Worm (Caenorhabditis elegans) whole organism, late embryonic: Measurements from ENCODE around the gene F52E1.2.

Experiments
- C08G9.2 ChIP-seq: sonication (generic microtip); optimal IDR thresholded peaks from 2 replicates; lab custom pipeline; 2016; ENCODE audit warnings: mild to moderate bottlenecking, missing genetic modification characterization, moderate library complexity, missing compliant biosample characterization
- F13H6.1 ChIP-seq: sonication (generic microtip); optimal IDR thresholded peaks from 2 replicates; lab custom pipeline; 2016; ENCODE audit warnings: missing genetic modification characterization, missing compliant biosample characterization
- K09A11.1 ChIP-seq: sonication (generic microtip); optimal IDR thresholded peaks from 2 replicates; lab custom pipeline; 2017; ENCODE audit warnings: antibody characterized with exemption, mild to moderate bottlenecking, missing genetic modification characterization, missing compliant biosample characterization; ENCODE audit not compliant: insufficient read depth
- T23F11.4 ChIP-seq: fragments of 200-800 bp; sonication (Bioruptor generic); optimal IDR thresholded peaks from 2 replicates; lab custom pipeline; 2018; ENCODE audit warnings: mild to moderate bottlenecking, missing genetic modification characterization, missing compliant biosample characterization
- ama-1 ChIP-seq: fragments of 150-350 bp; optimal IDR thresholded peaks from 2 replicates; lab custom pipeline; 2014
- ceh-14 ChIP-seq: sonication (generic microtip); optimal IDR thresholded peaks from 2 replicates; lab custom pipeline; 2016; ENCODE audit warnings: missing genotype, missing genetic modification characterization, missing compliant biosample characterization
- ceh-2 ChIP-seq: sonication (generic microtip); optimal IDR thresholded peaks from 2 replicates; lab custom pipeline; 2016; ENCODE audit warnings: missing genotype, missing genetic modification characterization, missing compliant biosample characterization
- ceh-22 ChIP-seq: sonication (generic microtip); optimal IDR thresholded peaks from 2 replicates; lab custom pipeline; 2017; ENCODE audit warnings: missing biosample characterization, missing genetic modification characterization
- ceh-24 ChIP-seq: sonication (generic microtip); optimal IDR thresholded peaks from 2 replicates; lab custom pipeline; 2016; ENCODE audit warnings: mild to moderate bottlenecking, missing genetic modification characterization, missing compliant biosample characterization
- ceh-30 ChIP-seq: fragments of 150-350 bp; optimal IDR thresholded peaks from 2 replicates; lab custom pipeline; 2014; ENCODE audit warnings: missing biosample characterization, missing genetic modification characterization
- ceh-31 ChIP-seq: sonication (generic microtip); optimal IDR thresholded peaks from 2 replicates; lab custom pipeline; 2016; ENCODE audit warnings: missing genetic modification characterization, missing compliant biosample characterization
- ceh-34 ChIP-seq: sonication (generic microtip); optimal IDR thresholded peaks from 2 replicates; lab custom pipeline; 2016; ENCODE audit warnings: mild to moderate bottlenecking, missing genetic modification characterization, missing compliant biosample characterization
- ceh-48 ChIP-seq: sonication (generic microtip); optimal IDR thresholded peaks from 2 replicates; lab custom pipeline; 2016; ENCODE audit warnings: missing genetic modification characterization, inconsistent platforms, missing compliant biosample characterization
- elt-2 ChIP-seq: sonication (generic microtip); optimal IDR thresholded peaks from 2 replicates; lab custom pipeline; 2016; ENCODE audit warnings: missing genetic modification reagents, missing genetic modification characterization, missing compliant biosample characterization
- eyg-1 ChIP-seq: sonication (generic microtip); optimal IDR thresholded peaks from 2 replicates; lab custom pipeline; 2016; ENCODE audit warnings: missing genotype, missing genetic modification characterization, missing compliant biosample characterization
- fkh-10 ChIP-seq: fragments of 150-350 bp; optimal IDR thresholded peaks from 2 replicates; lab custom pipeline; 2014; ENCODE audit warnings: missing biosample characterization, missing genetic modification reagents, missing genetic modification characterization
- hlh-8 ChIP-seq: sonication (generic microtip); optimal IDR thresholded peaks from 2 replicates; lab custom pipeline; 2016; ENCODE audit warnings: missing genotype, missing genetic modification characterization, missing compliant biosample characterization
- lim-6 ChIP-seq: sonication (generic microtip); optimal IDR thresholded peaks from 2 replicates; lab custom pipeline; 2016; ENCODE audit warnings: missing genetic modification characterization, missing compliant biosample characterization
- nfya-1 ChIP-seq: sonication (generic microtip); optimal IDR thresholded peaks from 2 replicates; lab custom pipeline; 2017; ENCODE audit warnings: missing genetic modification characterization, mild to moderate bottlenecking, missing compliant biosample characterization, antibody characterized with exemption, moderate library complexity
- nhr-11 ChIP-seq: fragments of 150-350 bp; optimal IDR thresholded peaks from 2 replicates; lab custom pipeline; 2014; ENCODE audit warnings: missing biosample characterization, missing genetic modification characterization
- nhr-232 ChIP-seq: sonication (generic microtip); optimal IDR thresholded peaks from 2 replicates; lab custom pipeline; 2016; ENCODE audit warnings: missing genetic modification characterization, missing compliant biosample characterization
- npax-4 ChIP-seq: sonication (generic microtip); optimal IDR thresholded peaks from 2 replicates; lab custom pipeline; 2016; ENCODE audit warnings: missing genetic modification characterization, missing compliant biosample characterization
- odd-2 ChIP-seq: sonication (generic microtip); optimal IDR thresholded peaks from 2 replicates; lab custom pipeline; 2017; ENCODE audit warnings: antibody characterized with exemption, mild to moderate bottlenecking, missing genetic modification characterization, missing compliant biosample characterization
- pat-9 ChIP-seq: fragments of 200-800 bp; sonication (Bioruptor generic); optimal IDR thresholded peaks from 2 replicates; lab custom pipeline; 2018; ENCODE audit warnings: mild to moderate bottlenecking, missing genetic modification characterization, moderate library complexity, missing compliant biosample characterization
- pha-4 ChIP-seq: fragments of 150-350 bp; optimal IDR thresholded peaks from 2 replicates; lab custom pipeline; 2018; ENCODE audit warnings: missing biosample characterization, missing genetic modification reagents, missing genetic modification characterization
- pqm-1 ChIP-seq: sonication (generic microtip); optimal IDR thresholded peaks from 2 replicates; lab custom pipeline; 2016; ENCODE audit warnings: missing genetic modification characterization, missing compliant biosample characterization
- pros-1 ChIP-seq: fragments of 150-350 bp; optimal IDR thresholded peaks from 2 replicates; lab custom pipeline; 2014; ENCODE audit warnings: missing biosample characterization, missing genetic modification reagents, missing genetic modification characterization
- sox-4 ChIP-seq: sonication (generic microtip); optimal IDR thresholded peaks from 2 replicates; lab custom pipeline; 2017; ENCODE audit warnings: mild to moderate bottlenecking, missing genetic modification characterization, inconsistent platforms, missing compliant biosample characterization
- syd-9 ChIP-seq: sonication (generic microtip); optimal IDR thresholded peaks from 2 replicates; lab custom pipeline; 2016; ENCODE audit warnings: mild to moderate bottlenecking, missing genetic modification characterization, moderate library complexity, missing compliant biosample characterization
- unc-42 ChIP-seq: sonication (generic microtip); optimal IDR thresholded peaks from 2 replicates; lab custom pipeline; 2016; ENCODE audit warnings: missing genotype, missing genetic modification characterization, missing compliant biosample characterization
- unc-86 ChIP-seq: sonication (generic microtip); optimal IDR thresholded peaks from 2 replicates; lab custom pipeline; 2016; ENCODE audit warnings: missing genetic modification characterization, missing compliant biosample characterization
- ztf-16 ChIP-seq: sonication (generic microtip); optimal IDR thresholded peaks from 2 replicates; lab custom pipeline; 2017; ENCODE audit warnings: missing genetic modification characterization, missing compliant biosample characterization

F52E1.2 gene

ce11 chrV:8403916-8404315 lies 6.5 kb upstream of the F52E1.2 start:
- no peak for TF ChIP-seq ceh-24 (tag; lab: Kevin White, UChicago)
- TF ChIP-seq nhr-232, result no peak
- TF ChIP-seq ceh-2 (tag; lab: Kevin White, UChicago), result no peak
- peak; percentile 7 for TF ChIP-seq elt-2

DNA sequence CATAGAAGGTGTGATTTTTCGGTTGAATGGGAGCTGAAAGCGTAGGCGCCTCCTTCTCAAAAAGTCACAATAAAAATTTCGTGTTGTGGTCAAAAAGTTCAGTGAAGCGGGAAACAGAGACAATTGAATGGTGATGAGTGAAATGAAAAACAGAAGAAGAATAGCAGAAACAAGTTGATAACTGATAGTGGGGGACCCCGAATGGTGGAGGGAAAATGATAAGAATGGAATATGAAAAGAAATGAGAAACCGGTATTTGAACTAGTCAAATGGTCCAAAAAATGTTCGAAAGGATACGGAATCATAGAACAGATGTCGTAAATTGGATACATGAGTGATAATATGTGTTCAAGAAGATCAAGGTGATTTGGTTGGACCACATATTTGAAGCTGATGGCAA lies 6.1 kb upstream of the F52E1.2 start:
- no peak for TF ChIP-seq sox-4
- no peak for TF ChIP-seq syd-9 (tag; lab: Kevin White, UChicago)
- TF ChIP-seq eyg-1 (tag; lab: Kevin White, UChicago), result no peak
- TF ChIP-seq pqm-1 (tag; lab: Kevin White, UChicago), result no peak
- no peak for TF ChIP-seq ama-1 (lab: Kevin White, UChicago)
- no peak for TF ChIP-seq K09A11.1
- TF ChIP-seq npax-4 (tag; lab: Kevin White, UChicago), result no peak
- TF ChIP-seq odd-2 (tag; lab: Kevin White, UChicago), result no peak
- TF ChIP-seq ceh-48 (tag; lab: Kevin White, UChicago), result no peak

ce11 chrV:8406155-8406554 lies 4.2 kb upstream of the F52E1.2 start:
- TF ChIP-seq elt-2 (peak; percentile 56), ceh-48 (tag; lab: Kevin White, UChicago) (no peak)

- TF ChIP-seq C08G9.2 (no peak), nfya-1 (tag; lab: Kevin White, UChicago) (no peak), ceh-14 (tag; lab: Kevin White, UChicago) (no peak), lim-6 (tag; lab: Kevin White, UChicago) (no peak)
- TF ChIP-seq, all 69 proteins: peak for 0
Observed at ce11 chrV:8406911-8407310, 3.5 kb upstream of the F52E1.2 start.

- TF ChIP-seq ceh-31, result no peak
- TF ChIP-seq pros-1, result no peak
- TF ChIP-seq pat-9, result no peak
- TF ChIP-seq ceh-22 (tag; lab: Kevin White, UChicago), result no peak
- TF ChIP-seq unc-86 (tag; lab: Kevin White, UChicago), result no peak
- TF ChIP-seq pha-4 (tag; lab: Kevin White, UChicago), result no peak
- TF ChIP-seq ceh-30 (tag; lab: Kevin White, UChicago), result no peak
- no peak for TF ChIP-seq nhr-11 (tag; lab: Kevin White, UChicago)
- no peak for TF ChIP-seq ztf-16 (tag; lab: Kevin White, UChicago)
- no peak for TF ChIP-seq npax-4 (tag; lab: Kevin White, UChicago)
- no peak for TF ChIP-seq ceh-34 (tag; lab: Kevin White, UChicago)
- TF ChIP-seq unc-42, result no peak
Observed at ce11 chrV:8409594-8409993, 801 bp upstream of the F52E1.2 start.

ce11 chrV:8413432-8414021 lies 3.1 kb downstream of the F52E1.2 start, which contains the start of gene vha-18:
TSS of gene vha-18 (minus strand) at chrV:8413482.
- no peak for TF ChIP-seq nhr-232
- TF ChIP-seq fkh-10 (GFP tag; lab: Kevin White, UChicago), result no peak
- TF ChIP-seq ceh-2 (tag; lab: Kevin White, UChicago), result no peak
- no peak for TF ChIP-seq F13H6.1 (tag; lab: Kevin White, UChicago)
- TF ChIP-seq hlh-8 (tag; lab: Kevin White, UChicago), result no peak
- TF ChIP-seq lim-6 (tag; lab: Kevin White, UChicago), result no peak
- no peak for TF ChIP-seq unc-42
- TF ChIP-seq npax-4 (tag; lab: Kevin White, UChicago), result no peak
- TF ChIP-seq T23F11.4 (GFP tag; lab: Kevin White, UChicago), result no peak
- no peak for TF ChIP-seq ceh-34 (tag; lab: Kevin White, UChicago)
- TF ChIP-seq, all 69 proteins: peak for 0
